Fruit fly (Drosophila melanogaster): ENCODE results near the gene CG13392.

- TF ChIP-seq fd96Ca (GFP tag; IDR thresholded peaks at IDR 0.05) (no peak), rn (GFP tag; IDR thresholded peaks at IDR 0.05) (no peak), CG13204 (GFP tag; optimal IDR thresholded peaks at IDR 0.05) (no peak), CG15710 (tag; optimal IDR thresholded peaks at IDR 0.05) (no peak), EcR (GFP tag; optimal IDR thresholded peaks at IDR 0.05) (no peak), CG8301 (tag; optimal IDR thresholded peaks at IDR 0.05) (no peak), Pif1B (GFP tag; optimal IDR thresholded peaks at IDR 0.05) (no peak), CG34367 (tag; optimal IDR thresholded peaks at IDR 0.05) (no peak), Snoo (tag; optimal IDR thresholded peaks at IDR 0.05) (no peak)
These were observed 11.2 kb downstream of the CG13392 start for dm6 chr2L:8371354-8371937.
